Worm (Caenorhabditis elegans) whole organism, young adult: ENCODE results near the gene arcp-1.

Experiments used
- B0019.2 ChIP-seq: fragments of 200-800 bp; sonication (Bioruptor generic); conservative IDR thresholded peaks from 2 replicates; pipeline ENCODE4 v1.3.6; 2022; ENCODE audit warnings: missing genetic modification reagents, missing genetic modification characterization, missing compliant biosample characterization
- B0261.1 ChIP-seq: sonication (generic microtip); optimal IDR thresholded peaks from 2 replicates; lab custom pipeline; 2016; ENCODE audit warnings: mild to moderate bottlenecking, missing genetic modification characterization, moderate library complexity, missing compliant biosample characterization
- C17E4.6 ChIP-seq: fragments of 200-800 bp; sonication (Bioruptor generic); IDR thresholded peaks from 2 replicates; pipeline ENCODE4 v1.3.6; 2022; ENCODE audit warnings: missing genetic modification reagents, missing genetic modification characterization, missing compliant biosample characterization
- D2030.7 ChIP-seq: fragments of 200-800 bp; sonication (Bioruptor generic); IDR thresholded peaks from 2 replicates; pipeline ENCODE4 v1.3.6; 2022; ENCODE audit warnings: missing genetic modification reagents, missing genetic modification characterization, missing compliant biosample characterization
- F10E7.11 ChIP-seq: sonication (generic microtip); optimal IDR thresholded peaks from 2 replicates; lab custom pipeline; 2017; ENCODE audit warnings: mild to moderate bottlenecking, missing genetic modification characterization, moderate library complexity, missing compliant biosample characterization
- F23B12.7 ChIP-seq: sonication (generic microtip); optimal IDR thresholded peaks from 2 replicates; lab custom pipeline; 2017; ENCODE audit warnings: missing genetic modification characterization, mild to moderate bottlenecking, missing compliant biosample characterization, antibody characterized with exemption, moderate library complexity; ENCODE audit not compliant: insufficient read depth
- F57A8.1 ChIP-seq: fragments of 200-800 bp; sonication (Bioruptor generic); optimal IDR thresholded peaks from 2 replicates; lab custom pipeline; 2018; ENCODE audit warnings: mild to moderate bottlenecking, missing genetic modification characterization, moderate library complexity, missing compliant biosample characterization
- F57C9.4 ChIP-seq: sonication (generic microtip); optimal IDR thresholded peaks from 2 replicates; lab custom pipeline; 2017; ENCODE audit warnings: mild to moderate bottlenecking, missing genetic modification characterization, missing compliant biosample characterization
- K11D2.4 ChIP-seq: fragments of 200-800 bp; sonication (Bioruptor generic); IDR thresholded peaks from 2 replicates; pipeline ENCODE4 v1.3.6; 2022; ENCODE audit warnings: missing genetic modification reagents, missing genetic modification characterization, missing compliant biosample characterization
- K12H6.12 ChIP-seq: fragments of 200-800 bp; sonication (Bioruptor generic); optimal IDR thresholded peaks from 2 replicates; lab custom pipeline; 2018; ENCODE audit warnings: mild to moderate bottlenecking, missing genetic modification characterization, missing compliant biosample characterization
- Y53G8AR.9 ChIP-seq: fragments of 200-800 bp; sonication (Bioruptor generic); conservative IDR thresholded peaks from 2 replicates; pipeline ENCODE4 v1.3.6; 2022; ENCODE audit warnings: missing genetic modification reagents, missing genetic modification characterization, missing compliant biosample characterization
- Y67H2A.10 ChIP-seq: fragments of 200-800 bp; sonication (Bioruptor generic); conservative IDR thresholded peaks from 2 replicates; pipeline ENCODE4 v1.3.6; 2022; ENCODE audit warnings: missing genetic modification reagents, missing genetic modification characterization, missing compliant biosample characterization
- Y79H2A.3 ChIP-seq: fragments of 200-800 bp; sonication (Bioruptor generic); conservative IDR thresholded peaks from 2 replicates; pipeline ENCODE4 v1.3.6; 2022; ENCODE audit warnings: missing genetic modification reagents, missing genetic modification characterization, missing compliant biosample characterization
- aptf-3 ChIP-seq: fragments of 200-800 bp; sonication (Bioruptor generic); IDR thresholded peaks from 2 replicates; pipeline ENCODE4 v1.3.6; 2022; ENCODE audit warnings: missing genetic modification characterization, missing compliant biosample characterization
- attf-5 ChIP-seq: fragments of 200-800 bp; sonication (Bioruptor generic); optimal IDR thresholded peaks from 2 replicates; lab custom pipeline; 2018; ENCODE audit warnings: mild to moderate bottlenecking, missing genetic modification characterization, missing compliant biosample characterization
- bed-1 ChIP-seq: fragments of 200-800 bp; sonication (Bioruptor generic); IDR thresholded peaks from 2 replicates; pipeline ENCODE4 v1.3.6; 2022; ENCODE audit warnings: missing genetic modification reagents, missing genetic modification characterization, missing compliant biosample characterization
- ceh-100 ChIP-seq: fragments of 200-800 bp; sonication (Bioruptor generic); IDR thresholded peaks from 2 replicates; pipeline ENCODE4 v1.3.6; 2022; ENCODE audit warnings: missing genetic modification reagents, missing genetic modification characterization, missing compliant biosample characterization
- dpff-1 ChIP-seq: sonication (generic microtip); optimal IDR thresholded peaks from 2 replicates; lab custom pipeline; 2017; ENCODE audit warnings: mild to moderate bottlenecking, missing genetic modification characterization, missing compliant biosample characterization
- efl-1 ChIP-seq: fragments of 150-350 bp; optimal IDR thresholded peaks from 2 replicates; lab custom pipeline; 2014; ENCODE audit warnings: missing biosample characterization, missing genetic modification reagents, missing genetic modification characterization
- egl-44 ChIP-seq: fragments of 200-800 bp; sonication (Bioruptor generic); IDR thresholded peaks from 2 replicates; pipeline ENCODE4 v1.3.6; 2022; ENCODE audit warnings: missing genetic modification reagents, missing genetic modification characterization, missing compliant biosample characterization
- ekl-4 ChIP-seq: fragments of 200-800 bp; sonication (Bioruptor generic); IDR thresholded peaks from 2 replicates; pipeline ENCODE4 v1.3.6; 2022; ENCODE audit warnings: missing genetic modification reagents, missing genetic modification characterization, missing compliant biosample characterization
- gei-17 ChIP-seq: fragments of 200-800 bp; sonication (Bioruptor generic); optimal IDR thresholded peaks from 2 replicates; lab custom pipeline; 2018; ENCODE audit warnings: mild to moderate bottlenecking, missing genetic modification characterization, missing compliant biosample characterization
- hlh-12 ChIP-seq: sonication (generic microtip); optimal IDR thresholded peaks from 2 replicates; lab custom pipeline; 2016; ENCODE audit warnings: missing genetic modification characterization, missing compliant biosample characterization
- hmg-20 ChIP-seq: fragments of 200-800 bp; sonication (Bioruptor generic); IDR thresholded peaks from 2 replicates; pipeline ENCODE4 v1.3.6; 2022; ENCODE audit warnings: missing genetic modification reagents, missing genetic modification characterization, missing compliant biosample characterization
- hsf-1 ChIP-seq: fragments of 200-800 bp; sonication (Bioruptor generic); IDR thresholded peaks from 2 replicates; pipeline ENCODE4 v1.3.6; 2022; ENCODE audit warnings: missing genetic modification reagents, missing genetic modification characterization, missing compliant biosample characterization
- lag-1 ChIP-seq: fragments of 200-800 bp; sonication (Bioruptor generic); IDR thresholded peaks from 2 replicates; pipeline ENCODE4 v1.3.6; 2022; ENCODE audit warnings: missing genetic modification reagents, missing genetic modification characterization, missing compliant biosample characterization
- lin-26 ChIP-seq: fragments of 200-800 bp; sonication (Bioruptor generic); IDR thresholded peaks from 2 replicates; pipeline ENCODE4 v1.3.6; 2022; ENCODE audit warnings: missing genetic modification reagents, missing genetic modification characterization, missing compliant biosample characterization
- lin-35 ChIP-seq, 3 experiments: fragments of 150-350 bp in 2 of 3; sonication (generic microtip) in 1 of 3; optimal IDR thresholded peaks; 2 replicates each; lab custom pipeline; 2014 to 2018; ENCODE audit warnings: missing biosample characterization in 3 of 3, missing genetic modification characterization in 3 of 3, missing genetic modification reagents in 3 of 3
- lin-40 ChIP-seq: sonication (generic microtip); optimal IDR thresholded peaks from 2 replicates; lab custom pipeline; 2016; ENCODE audit warnings: missing genetic modification characterization, mild to moderate bottlenecking, missing compliant biosample characterization, missing genotype, missing genetic modification reagents
- madf-10 ChIP-seq: sonication (generic microtip); optimal IDR thresholded peaks from 2 replicates; lab custom pipeline; 2016; ENCODE audit warnings: mild to moderate bottlenecking, missing genetic modification characterization, missing compliant biosample characterization
- mcd-1 ChIP-seq: fragments of 200-800 bp; sonication (Bioruptor generic); IDR thresholded peaks from 2 replicates; pipeline ENCODE4 v1.3.6; 2022; ENCODE audit warnings: missing genetic modification reagents, missing genetic modification characterization, missing compliant biosample characterization
- nfya-2 ChIP-seq: fragments of 200-800 bp; sonication (Bioruptor generic); IDR thresholded peaks from 2 replicates; pipeline ENCODE4 v1.3.6; 2022; ENCODE audit warnings: missing genetic modification reagents, missing genetic modification characterization, missing compliant biosample characterization
- nfyb-1 ChIP-seq: fragments of 200-800 bp; sonication (Bioruptor generic); IDR thresholded peaks from 2 replicates; pipeline ENCODE4 v1.3.6; 2022; ENCODE audit warnings: missing genetic modification reagents, missing genetic modification characterization, missing compliant biosample characterization
- nhr-120 ChIP-seq: fragments of 200-800 bp; sonication (Bioruptor generic); IDR thresholded peaks from 2 replicates; pipeline ENCODE4 v1.3.6; 2022; ENCODE audit warnings: missing genetic modification characterization, missing compliant biosample characterization
- nhr-179 ChIP-seq: sonication (generic microtip); optimal IDR thresholded peaks from 2 replicates; lab custom pipeline; 2016; ENCODE audit warnings: mild to moderate bottlenecking, missing genetic modification characterization, missing compliant biosample characterization
- nhr-27 ChIP-seq: fragments of 200-800 bp; sonication (Bioruptor generic); optimal IDR thresholded peaks from 2 replicates; lab custom pipeline; 2018; ENCODE audit warnings: mild to moderate bottlenecking, missing genetic modification characterization, moderate library complexity, missing compliant biosample characterization
- pha-4 ChIP-seq: fragments of 150-350 bp; sonication (generic microtip); optimal IDR thresholded peaks from 2 replicates; lab custom pipeline; 2014; ENCODE audit warnings: missing biosample characterization, missing genetic modification reagents, missing genetic modification characterization
- rpc-1 ChIP-seq, 2 experiments: fragments of 150-350 bp in 1 of 2; sonication (generic microtip) in 1 of 2; optimal IDR thresholded peaks; 2 replicates each; lab custom pipeline; 2014 to 2018; ENCODE audit warnings: missing biosample characterization in 1 of 2, missing genetic modification characterization in 1 of 2, missing genetic modification reagents in 1 of 2, missing genotype in 1 of 2
- sdz-38 ChIP-seq: sonication (generic microtip); optimal IDR thresholded peaks from 2 replicates; lab custom pipeline; 2016; ENCODE audit warnings: missing genotype, missing genetic modification characterization, missing compliant biosample characterization
- snpc-1.1 ChIP-seq: sonication (generic microtip); optimal IDR thresholded peaks from 2 replicates; lab custom pipeline; 2017; ENCODE audit warnings: missing genetic modification characterization, mild to moderate bottlenecking, missing compliant biosample characterization, antibody characterized with exemption, moderate library complexity, missing genotype, missing genetic modification reagents; ENCODE audit not compliant: insufficient read depth
- snpc-4 ChIP-seq, 5 experiments: fragments of 150-350 bp in 1 of 5; sonication (generic microtip) in 4 of 5; optimal IDR thresholded peaks; 2 replicates each; lab custom pipeline; 2014 to 2018; ENCODE audit warnings: missing genetic modification characterization in 5 of 5, missing biosample characterization in 3 of 5, antibody characterized with exemption in 2 of 5, mild to moderate bottlenecking in 2 of 5, missing compliant biosample characterization in 2 of 5, missing genotype in 2 of 5, moderate library complexity in 2 of 5, missing genetic modification reagents in 1 of 5
- somi-1 ChIP-seq: fragments of 200-800 bp; sonication (Bioruptor generic); optimal IDR thresholded peaks from 2 replicates; lab custom pipeline; 2018; ENCODE audit warnings: mild to moderate bottlenecking, missing genetic modification characterization, missing compliant biosample characterization
- zfh-2 ChIP-seq: fragments of 200-800 bp; sonication (Bioruptor generic); conservative IDR thresholded peaks from 2 replicates; pipeline ENCODE4 v1.3.6; 2022; ENCODE audit warnings: missing genetic modification reagents, missing genetic modification characterization, missing compliant biosample characterization
- zim-3 ChIP-seq: sonication (generic microtip); optimal IDR thresholded peaks from 2 replicates; lab custom pipeline; 2017; ENCODE audit warnings: mild to moderate bottlenecking, missing genetic modification characterization, moderate library complexity, missing compliant biosample characterization
- ztf-22 ChIP-seq: fragments of 200-800 bp; sonication (Bioruptor generic); optimal IDR thresholded peaks from 2 replicates; lab custom pipeline; 2018; ENCODE audit warnings: mild to moderate bottlenecking, missing genetic modification characterization, moderate library complexity, missing compliant biosample characterization
- ztf-26 ChIP-seq: sonication (generic microtip); optimal IDR thresholded peaks from 2 replicates; lab custom pipeline; 2017; ENCODE audit warnings: missing genetic modification characterization, missing compliant biosample characterization

The arcp-1 gene

DNA sequence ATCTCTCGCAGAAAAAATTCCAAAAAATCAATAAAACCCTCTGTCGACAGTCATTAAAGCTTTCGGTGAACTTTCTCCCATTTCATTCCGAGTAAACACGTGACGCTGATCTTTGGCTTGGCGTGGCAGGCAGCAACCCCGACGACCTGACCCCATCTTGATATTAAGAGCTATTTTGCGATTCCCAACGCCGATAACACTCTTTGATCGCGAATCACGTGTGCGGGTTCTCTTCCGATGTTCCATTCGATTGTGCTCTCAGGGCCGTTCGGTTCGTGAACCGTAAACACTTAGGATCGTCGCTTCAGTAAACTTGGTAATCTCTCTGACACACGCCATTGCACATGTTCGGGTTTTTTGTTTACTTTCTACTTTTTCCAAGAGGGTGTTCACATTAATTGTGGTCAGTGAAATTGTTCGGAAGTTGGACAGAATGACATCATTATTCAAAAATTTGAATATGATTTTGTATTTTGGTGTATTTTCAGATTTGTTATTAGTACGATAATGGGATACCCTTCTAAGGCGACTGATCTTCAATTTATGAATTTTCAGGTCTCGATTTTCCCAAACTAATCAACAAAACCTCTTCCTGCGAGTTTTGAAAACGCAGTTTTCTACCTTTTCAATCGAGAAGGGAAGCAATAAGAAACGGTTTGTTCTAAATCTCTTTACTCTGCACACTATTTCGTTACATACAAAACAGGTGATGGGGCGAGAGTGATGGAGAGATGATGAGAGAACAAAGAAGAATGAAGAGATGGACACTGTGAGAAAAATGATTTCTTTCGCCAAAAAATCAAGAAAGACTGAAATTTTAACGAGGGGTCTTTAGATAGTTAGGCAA is 38.2 kb upstream of the arcp-1 start (continued):
- TF ChIP-seq lin-26, result no peak
- TF ChIP-seq hsf-1 (GFP tag; lab: Robert Waterston, UW), result no peak
- no peak for TF ChIP-seq lin-40 (tag; lab: Kevin White, UChicago)
- no peak for TF ChIP-seq aptf-3
- TF ChIP-seq Y67H2A.10 (GFP tag; lab: Robert Waterston, UW), result no peak
- TF ChIP-seq K12H6.12 (tag; lab: Kevin White, UChicago), result peak; percentile 32
- no peak for TF ChIP-seq nfya-2 (GFP tag; lab: Robert Waterston, UW)
- no peak for TF ChIP-seq snpc-4 (GFP tag; optimal IDR thresholded peaks at IDR 0.05; lab: Kevin White, UChicago)
- TF ChIP-seq snpc-4 (tag; optimal IDR thresholded peaks at IDR 0.05; lab: Kevin White, UChicago), result peak in 1 of 4 experiments; percentile 18
- no peak for TF ChIP-seq gei-17
- TF ChIP-seq attf-5 (GFP tag; lab: Kevin White, UChicago), result peak; percentile 18
- no peak for TF ChIP-seq Y79H2A.3
- TF ChIP-seq C17E4.6 (GFP tag; lab: Robert Waterston, UW), result no peak
- peak; percentile 72; the same call in 1 of the 2 replicates for TF ChIP-seq zfh-2 (GFP tag; lab: Robert Waterston, UW)
- no peak for TF ChIP-seq sdz-38 (tag; lab: Kevin White, UChicago)
- TF ChIP-seq zim-3, result no peak
- no peak for TF ChIP-seq ztf-26 (tag; lab: Kevin White, UChicago)
- no peak for TF ChIP-seq ztf-22 (GFP tag; lab: Kevin White, UChicago)
- no peak for TF ChIP-seq nhr-179
- no peak for TF ChIP-seq B0019.2 (GFP tag; lab: Robert Waterston, UW)
- TF ChIP-seq hlh-12 (tag; lab: Kevin White, UChicago), result no peak
- no peak for TF ChIP-seq egl-44 (GFP tag; lab: Robert Waterston, UW)
- TF ChIP-seq madf-10 (tag; lab: Kevin White, UChicago), result no peak
- TF ChIP-seq nfyb-1, result peak; percentile 68; the same call in 1 of the 2 replicates
- TF ChIP-seq F23B12.7 (tag; lab: Kevin White, UChicago), result no peak
- TF ChIP-seq hmg-20 (GFP tag; lab: Robert Waterston, UW), result no peak
- 0 out of 2 replicates have a peak, but pooled peaks have one; percentile 18 for TF ChIP-seq Y53G8AR.9 (GFP tag; lab: Robert Waterston, UW)
- no peak for TF ChIP-seq F57A8.1 (GFP tag; lab: Kevin White, UChicago)
- TF ChIP-seq pha-4 (tag; lab: Kevin White, UChicago), result peak; percentile 35
- TF ChIP-seq bed-1 (GFP tag; lab: Robert Waterston, UW), result no peak
- TF ChIP-seq K11D2.4 (GFP tag; lab: Robert Waterston, UW), result peak; percentile 22; the same call in 1 of the 2 replicates
- TF ChIP-seq B0261.1 (tag; lab: Kevin White, UChicago), result no peak
- TF ChIP-seq F10E7.11 (tag; lab: Kevin White, UChicago), result no peak
- TF ChIP-seq nhr-27, result no peak
- TF ChIP-seq ceh-100, result no peak
- no peak for TF ChIP-seq rpc-1 (optimal IDR thresholded peaks at IDR 0.05; lab: Kevin White, UChicago)
- no peak for TF ChIP-seq rpc-1 (tag; optimal IDR thresholded peaks at IDR 0.05; lab: Kevin White, UChicago)
- peak in 1 of 3 experiments; percentile 23 for TF ChIP-seq lin-35 (GFP tag; optimal IDR thresholded peaks at IDR 0.05; lab: Kevin White, UChicago)
- TF ChIP-seq dpff-1 (tag; lab: Kevin White, UChicago), result no peak
- no peak for TF ChIP-seq snpc-1.1 (tag; lab: Kevin White, UChicago)
- no peak for TF ChIP-seq nhr-120 (GFP tag; lab: Robert Waterston, UW)
- 0 out of 2 replicates have a peak, but pooled peaks have one; percentile 6 for TF ChIP-seq lag-1 (GFP tag; lab: Robert Waterston, UW)
- TF ChIP-seq mcd-1, result 0 out of 2 replicates have a peak, but pooled peaks have one; percentile 12
- no peak for TF ChIP-seq F57C9.4 (tag; lab: Kevin White, UChicago)
- no peak for TF ChIP-seq D2030.7 (GFP tag; lab: Robert Waterston, UW)
- TF ChIP-seq efl-1 (GFP tag; lab: Kevin White, UChicago), result no peak
- 0 out of 2 replicates have a peak, but pooled peaks have one; percentile 40 for TF ChIP-seq ekl-4
- no peak for TF ChIP-seq somi-1 (GFP tag; lab: Kevin White, UChicago)
- TF ChIP-seq, all 124 proteins: peak for 17
